Worm (Caenorhabditis elegans) whole organism, L1 larva: ENCODE measurements around the gene hrg-2.
"Not testable (repeated sequence)": the region's sequence is repeated elsewhere in the genome, so short reads cannot be mapped to it uniquely, and the experiment has no call there.

Experiments used
- C04F5.9 ChIP-seq: sonication (generic microtip); optimal IDR thresholded peaks from 2 replicates; lab custom pipeline; 2016; ENCODE audit warnings: missing genetic modification characterization, missing compliant biosample characterization
- F16B12.6 ChIP-seq: fragments of 150-350 bp; optimal IDR thresholded peaks from 2 replicates; lab custom pipeline; 2014; ENCODE audit warnings: missing biosample characterization, missing genetic modification characterization
- Y116A8C.19 ChIP-seq: sonication (generic microtip); optimal IDR thresholded peaks from 2 replicates; lab custom pipeline; 2016; ENCODE audit warnings: missing compliant biosample characterization, missing genetic modification characterization, borderline replicate concordance
- ceh-82 ChIP-seq, 3 experiments: fragments of 150-350 bp in 1 of 3; sonication (generic microtip) in 2 of 3; optimal IDR thresholded peaks; 2 replicates each; lab custom pipeline; 2014 to 2017; ENCODE audit warnings: missing biosample characterization in 3 of 3, missing genetic modification characterization in 3 of 3
- ceh-90 ChIP-seq: sonication (generic microtip); optimal IDR thresholded peaks from 2 replicates; lab custom pipeline; 2016; ENCODE audit warnings: missing genetic modification characterization, missing compliant biosample characterization
- efl-1 ChIP-seq, 4 experiments: fragments of 150-350 bp; optimal IDR thresholded peaks in 3 of 4; peaks in 1 of 4; 1 replicate in 1 of 4; 2 replicates in 3 of 4; lab custom pipeline; 2014; ENCODE audit warnings: missing biosample characterization in 2 of 4, missing genetic modification characterization in 2 of 4, missing genetic modification reagents in 2 of 4
- efl-3 ChIP-seq: fragments of 200-800 bp; sonication (Bioruptor generic); optimal IDR thresholded peaks from 2 replicates; lab custom pipeline; 2018; ENCODE audit warnings: mild to moderate bottlenecking, missing genetic modification characterization, missing compliant biosample characterization
- egl-13 ChIP-seq: sonication (generic microtip); optimal IDR thresholded peaks from 2 replicates; lab custom pipeline; 2016; ENCODE audit warnings: missing genotype, missing genetic modification reagents, missing genetic modification characterization, missing compliant biosample characterization
- elt-2 ChIP-seq: sonication (generic microtip); optimal IDR thresholded peaks from 2 replicates; lab custom pipeline; 2016; ENCODE audit warnings: missing genetic modification characterization, mild to moderate bottlenecking, inconsistent platforms, missing compliant biosample characterization, missing genetic modification reagents
- ets-5 ChIP-seq: fragments of 200-800 bp; sonication (Bioruptor generic); IDR thresholded peaks from 2 replicates; pipeline ENCODE4 v1.3.6; 2022; ENCODE audit warnings: missing genetic modification characterization, missing compliant biosample characterization
- grh-1 ChIP-seq: fragments of 200-800 bp; sonication (Bioruptor generic); IDR thresholded peaks from 2 replicates; pipeline ENCODE4 v1.3.6; 2022; ENCODE audit warnings: missing genetic modification reagents, missing genetic modification characterization, missing compliant biosample characterization
- hlh-17 ChIP-seq: fragments of 200-800 bp; sonication (Bioruptor generic); optimal IDR thresholded peaks from 2 replicates; lab custom pipeline; 2018; ENCODE audit warnings: missing genetic modification characterization, mild to moderate bottlenecking, missing compliant biosample characterization, moderate library complexity, borderline replicate concordance
- lin-14 ChIP-seq: fragments of 200-800 bp; sonication (Bioruptor generic); optimal IDR thresholded peaks from 2 replicates; lab custom pipeline; 2018; ENCODE audit warnings: mild to moderate bottlenecking, missing genetic modification characterization, moderate library complexity, missing compliant biosample characterization
- lsy-2 ChIP-seq, 2 experiments: fragments of 150-350 bp; optimal IDR thresholded peaks; 2 replicates each; lab custom pipeline; 2014; ENCODE audit warnings: missing biosample characterization in 2 of 2, missing genetic modification characterization in 2 of 2
- mdl-1 ChIP-seq, 2 experiments: fragments of 150-350 bp; optimal IDR thresholded peaks; 2 replicates each; lab custom pipeline; 2014 to 2017; ENCODE audit warnings: missing biosample characterization in 2 of 2, missing genetic modification characterization in 2 of 2, inconsistent platforms in 1 of 2
- nhr-19 ChIP-seq: fragments of 200-800 bp; sonication (Bioruptor generic); conservative IDR thresholded peaks from 2 replicates; pipeline ENCODE4 v1.3.6; 2022; ENCODE audit warnings: missing genetic modification characterization, missing compliant biosample characterization
- nhr-237 ChIP-seq: fragments of 150-350 bp; optimal IDR thresholded peaks from 2 replicates; lab custom pipeline; 2014; ENCODE audit warnings: missing biosample characterization, missing genetic modification characterization
- snu-23 ChIP-seq: sonication (generic microtip); optimal IDR thresholded peaks from 2 replicates; lab custom pipeline; 2016; ENCODE audit warnings: missing genetic modification characterization, missing compliant biosample characterization
- swsn-7 ChIP-seq: sonication (generic microtip); optimal IDR thresholded peaks from 2 replicates; lab custom pipeline; 2016; ENCODE audit warnings: missing genetic modification characterization, missing compliant biosample characterization
- unc-86 ChIP-seq: sonication (generic microtip); optimal IDR thresholded peaks from 2 replicates; lab custom pipeline; 2016; ENCODE audit warnings: missing genetic modification characterization, missing compliant biosample characterization
- xbp-1 ChIP-seq: sonication (generic microtip); optimal IDR thresholded peaks from 2 replicates; lab custom pipeline; 2016; ENCODE audit warnings: missing genetic modification characterization, missing compliant biosample characterization
- zag-1 ChIP-seq: fragments of 150-350 bp; optimal IDR thresholded peaks from 2 replicates; lab custom pipeline; 2014; ENCODE audit warnings: missing biosample characterization, missing genetic modification characterization

Gene hrg-2

DNA sequence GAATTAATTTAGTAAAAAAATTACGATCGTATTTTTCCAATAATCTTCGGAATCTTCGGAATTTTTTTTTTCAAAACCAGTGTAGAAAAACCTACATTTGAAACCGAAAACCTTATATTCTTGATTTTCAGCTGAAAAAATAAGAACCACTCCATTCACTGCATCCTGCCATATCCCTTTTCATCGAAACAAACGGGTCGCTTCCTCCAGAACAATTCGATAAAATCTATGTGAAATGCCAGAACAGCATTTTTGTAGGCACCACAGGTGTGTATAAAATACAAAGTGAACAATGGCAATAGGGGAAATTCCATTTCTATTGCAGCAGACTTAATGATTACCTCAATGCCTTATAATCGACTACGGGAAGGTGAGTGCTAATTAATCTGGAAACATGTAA, 33.1 kb downstream of the hrg-2 start, which contains the start of gene K01D12.1:
Gene K01D12.1 (plus strand): TSS at position 301 of the 400 bp plus-strand sequence.
- TF ChIP-seq snu-23 (GFP tag; lab: Kevin White, UChicago) (no peak), unc-86 (tag; lab: Kevin White, UChicago) (no peak)
- TF ChIP-seq, all 84 proteins: peak for 0

DNA sequence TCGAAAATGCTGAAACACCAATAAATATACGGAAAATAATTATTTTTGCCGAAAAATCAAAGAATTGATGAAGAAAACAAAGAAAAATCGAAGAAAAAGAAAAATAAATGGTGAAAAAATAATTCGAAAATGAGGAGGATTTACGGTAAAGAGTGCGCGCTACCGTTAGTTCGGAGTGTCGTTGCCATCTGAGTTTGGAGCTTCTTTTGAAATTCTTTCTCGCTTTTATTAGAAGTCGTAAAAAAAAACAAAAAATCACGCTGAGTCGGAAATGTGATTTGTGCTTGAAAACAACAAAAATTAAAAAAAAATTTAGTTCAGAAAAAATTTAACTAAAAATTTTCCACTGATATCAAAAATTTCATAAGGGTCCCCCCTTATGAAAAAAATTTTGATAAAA, 36.1 kb downstream of the hrg-2 start, which contains the start of gene F23H12.10:
Gene F23H12.10 (minus strand): TSS at position 12 of the 400 bp plus-strand sequence.
- not testable (repeated sequence) for TF ChIP-seq snu-23 (GFP tag; lab: Kevin White, UChicago); ceh-90 (tag; lab: Kevin White, UChicago); ets-5 (GFP tag; lab: Robert Waterston, UW)

DNA sequence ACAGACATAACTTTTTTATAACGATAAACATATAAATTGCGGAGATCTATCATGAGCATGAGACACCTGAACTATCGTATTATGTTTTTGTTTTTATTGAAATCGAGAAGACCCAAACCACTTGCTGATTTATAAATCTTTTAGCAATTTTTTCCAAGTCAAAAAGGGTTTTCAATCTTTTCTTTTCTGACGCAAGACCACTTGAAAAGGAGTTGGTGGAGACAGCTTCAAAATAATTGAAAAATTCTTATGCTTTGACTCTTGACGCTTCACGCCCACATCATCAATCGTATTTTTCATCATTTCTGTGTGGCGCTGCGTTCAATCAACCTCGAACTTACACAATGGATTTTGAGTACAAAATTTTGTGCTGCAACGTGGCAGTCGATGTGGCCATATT, 38.9 kb downstream of the hrg-2 start, which contains the start of gene F23H12.7:
Gene F23H12.7 (plus strand): TSS at position 301 of the 400 bp plus-strand sequence.
- TF ChIP-seq grh-1 = no peak
- no peak for TF ChIP-seq ets-5 (GFP tag; lab: Robert Waterston, UW)
- TF ChIP-seq nhr-19 (GFP tag; lab: Robert Waterston, UW) = no peak
- no peak for TF ChIP-seq mdl-1 (tag; optimal IDR thresholded peaks at IDR 0.05; lab: Kevin White, UChicago)
- TF ChIP-seq snu-23 (GFP tag; lab: Kevin White, UChicago) = no peak
- TF ChIP-seq hlh-17 (GFP tag; lab: Kevin White, UChicago) = no peak
- TF ChIP-seq unc-86 (tag; lab: Kevin White, UChicago) = no peak
- no peak for TF ChIP-seq elt-2 (tag; lab: Kevin White, UChicago)
- TF ChIP-seq swsn-7 = no peak
- no peak for TF ChIP-seq efl-3 (GFP tag; lab: Kevin White, UChicago)
- TF ChIP-seq zag-1 (tag; lab: Kevin White, UChicago) = no peak
- no peak for TF ChIP-seq F16B12.6 (tag; lab: Kevin White, UChicago)
- no peak for TF ChIP-seq lin-14 (GFP tag; lab: Kevin White, UChicago)

DNA sequence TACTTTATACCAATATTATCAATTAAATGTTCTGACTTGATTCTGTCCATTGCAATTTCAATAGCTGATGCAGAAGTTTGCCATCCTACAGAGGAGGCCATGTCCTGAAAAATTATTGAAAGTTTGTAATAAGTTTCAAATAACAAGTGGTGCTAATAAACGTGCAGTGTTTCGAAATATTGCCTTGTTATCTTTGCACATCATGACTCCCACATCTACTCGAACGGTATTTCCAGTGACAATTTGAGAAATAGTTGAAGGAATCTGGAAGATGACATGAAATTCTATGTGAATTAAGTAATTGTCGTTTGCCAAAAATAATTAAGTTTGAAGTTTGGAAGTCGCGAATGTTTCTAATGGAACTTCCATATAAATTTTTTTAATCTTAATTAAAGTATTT, 40.9 kb downstream of the hrg-2 start, which contains the start of gene gcy-13:
Gene gcy-13 (minus strand): TSS at position 101 of the 400 bp plus-strand sequence.
- TF ChIP-seq egl-13 (tag; lab: Kevin White, UChicago) (no peak), grh-1 (no peak), C04F5.9 (no peak), ceh-82 (tag; optimal IDR thresholded peaks at IDR 0.05; lab: Kevin White, UChicago) (no peak)

DNA sequence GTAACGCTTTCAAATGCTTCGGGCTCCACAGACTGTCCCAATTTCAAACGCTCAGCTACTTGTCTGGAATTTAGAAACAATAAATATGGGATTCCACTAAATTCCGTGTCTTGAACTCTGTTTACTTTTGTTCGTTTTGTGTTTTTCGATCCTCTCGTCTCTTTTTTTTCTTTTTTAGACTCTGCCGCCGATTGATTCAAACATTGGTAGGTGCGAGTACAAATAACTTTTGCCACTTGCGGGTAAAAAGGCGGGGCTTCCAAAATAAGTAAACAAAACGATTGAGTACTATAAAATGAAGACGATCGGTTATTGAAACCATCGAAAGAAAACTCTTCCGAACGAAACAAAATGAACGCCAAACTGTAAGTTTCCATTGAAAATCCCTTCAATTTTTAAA, 45.2 kb downstream of the hrg-2 start, which contains the start of gene fipr-2:
Gene fipr-2 (plus strand): TSS at position 245 of the 400 bp plus-strand sequence.
- TF ChIP-seq efl-1 (optimal IDR thresholded peaks at IDR 0.05; lab: Kevin White, UChicago) (no peak), efl-1 (GFP tag; optimal IDR thresholded peaks at IDR 0.05 in 1 of 2; lab: Kevin White, UChicago) (peak in 1 of 2 experiments; percentile 90), efl-3 (GFP tag; lab: Kevin White, UChicago) (no peak)

DNA sequence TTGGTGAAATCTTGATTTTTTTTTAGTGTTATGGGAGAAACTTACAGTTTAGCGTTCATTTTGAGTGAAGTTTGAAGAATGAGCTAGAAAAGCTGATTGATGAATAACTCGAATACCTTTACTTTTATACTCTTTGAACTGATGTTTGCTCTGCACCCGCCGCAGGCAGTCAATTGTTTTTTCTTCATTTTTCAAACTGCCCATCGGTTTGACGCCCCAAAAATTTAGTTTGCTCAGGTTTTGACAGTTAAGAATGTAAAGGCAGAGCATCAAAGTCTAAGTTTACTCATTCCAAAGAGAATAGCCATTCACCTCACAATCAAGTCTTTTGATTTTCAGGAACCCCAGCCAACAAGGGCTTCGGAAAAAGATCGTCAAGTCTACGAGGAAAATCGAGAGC, 48.7 kb downstream of the hrg-2 start, which contains the start of gene fipr-1:
Gene fipr-1 (minus strand): TSS at position 101 of the 400 bp plus-strand sequence.
- TF ChIP-seq lsy-2 (tag; optimal IDR thresholded peaks at IDR 0.05; lab: Kevin White, UChicago) (no peak), xbp-1 (tag; lab: Kevin White, UChicago) (no peak), nhr-237 (tag; lab: Kevin White, UChicago) (no peak), Y116A8C.19 (tag; lab: Kevin White, UChicago) (no peak)
